Worm (Caenorhabditis elegans): ENCODE measurements around the gene K08E5.6.

ce11 chrIII:10186160-10186559, 45.3 kb downstream of the K08E5.6 start, which contains the start of gene unc-47:
- TF ChIP-seq him-1 (tag; optimal IDR thresholded peaks at IDR 0.05) (no peak), dao-5 (tag; optimal IDR thresholded peaks at IDR 0.05) (no peak)
